Fruit fly (Drosophila melanogaster) whole organism: ENCODE measurements around the gene Muc4B.

ENCODE experiments used
- CG8478 ChIP-seq: fragments of >200 bp; optimal IDR thresholded peaks from 2 replicates; lab custom pipeline; 2018; ENCODE audit warnings: inconsistent platforms
- Dll ChIP-seq: fragments of >200 bp; optimal IDR thresholded peaks from 2 replicates; lab custom pipeline; 2017
- EcR ChIP-seq, 2 experiments: fragments of >200 bp; optimal IDR thresholded peaks; 2 replicates each; lab custom pipeline; 2017; ENCODE audit warnings: missing biosample characterization in 2 of 2, missing genetic modification characterization in 2 of 2, missing genetic modification reagents in 2 of 2
- pan ChIP-seq: fragments of >200 bp; optimal IDR thresholded peaks from 2 replicates; lab custom pipeline; 2017
- psq ChIP-seq: fragments of >200 bp; optimal IDR thresholded peaks from 2 replicates; lab custom pipeline; 2017
- usp ChIP-seq: fragments of >200 bp; optimal IDR thresholded peaks from 2 replicates; lab custom pipeline; 2017; ENCODE audit warnings: missing biosample characterization, missing genetic modification characterization, mixed read lengths

Muc4B gene

DNA sequence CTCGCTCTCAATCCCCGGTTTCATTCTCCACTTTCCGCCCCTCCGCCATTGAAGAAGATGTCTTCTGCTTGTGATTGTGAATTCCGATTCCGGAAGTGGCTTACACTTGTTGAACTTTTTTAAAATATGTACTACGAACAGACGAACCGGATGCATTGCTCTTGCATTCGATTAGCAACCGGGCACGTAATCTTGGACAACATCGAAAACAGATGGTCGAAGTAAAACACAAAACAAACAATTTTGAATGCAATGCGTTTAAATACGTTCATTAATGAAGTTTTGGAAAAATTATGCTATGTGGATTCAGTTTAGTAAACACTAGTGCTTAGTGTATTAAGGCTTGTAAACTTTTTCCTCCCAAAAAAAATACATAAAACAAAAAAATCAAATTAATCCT is at the start of gene Muc4B:
TSS of gene Muc4B (minus strand) at position 101 of the 400 bp plus-strand sequence.
- TF ChIP-seq Dll (lab: Kevin White, UChicago) (no peak), EcR (GFP tag; optimal IDR thresholded peaks at IDR 0.05; lab: Kevin White, UChicago) (no peak), CG8478 (lab: Kevin White, UChicago) (no peak), usp (GFP tag; lab: Kevin White, UChicago) (no peak), pan (lab: Kevin White, UChicago) (no peak), psq (no peak)

dm6 chrX:4293418-4293817 is 47.5 kb upstream of the Muc4B start:
- TF ChIP-seq Dll (lab: Kevin White, UChicago): no peak

DNA sequence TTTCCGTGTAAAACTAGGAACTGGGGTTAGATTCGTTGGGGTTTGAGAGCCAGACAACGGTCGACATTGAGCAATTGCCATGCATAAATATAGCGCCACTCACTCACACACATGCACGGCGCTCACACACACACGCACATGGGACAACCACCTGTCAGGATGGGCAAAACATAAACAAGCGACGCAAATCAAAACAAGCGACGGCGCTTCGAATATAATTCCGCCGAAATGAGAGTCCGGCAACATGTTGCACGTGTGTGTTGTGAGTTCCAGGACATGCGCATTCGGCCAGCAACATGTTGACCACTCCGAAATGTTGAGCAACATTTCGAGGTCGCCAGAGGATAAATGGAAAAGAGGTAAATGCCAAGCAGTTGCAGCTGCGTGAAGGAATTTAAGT is 34.8 kb upstream of the Muc4B start:
- TF ChIP-seq EcR (GFP tag; optimal IDR thresholded peaks at IDR 0.05; lab: Kevin White, UChicago) (no peak), usp (GFP tag; lab: Kevin White, UChicago) (no peak), Dll (lab: Kevin White, UChicago) (no peak), psq (no peak), CG8478 (lab: Kevin White, UChicago) (no peak), pan (lab: Kevin White, UChicago) (no peak)

DNA sequence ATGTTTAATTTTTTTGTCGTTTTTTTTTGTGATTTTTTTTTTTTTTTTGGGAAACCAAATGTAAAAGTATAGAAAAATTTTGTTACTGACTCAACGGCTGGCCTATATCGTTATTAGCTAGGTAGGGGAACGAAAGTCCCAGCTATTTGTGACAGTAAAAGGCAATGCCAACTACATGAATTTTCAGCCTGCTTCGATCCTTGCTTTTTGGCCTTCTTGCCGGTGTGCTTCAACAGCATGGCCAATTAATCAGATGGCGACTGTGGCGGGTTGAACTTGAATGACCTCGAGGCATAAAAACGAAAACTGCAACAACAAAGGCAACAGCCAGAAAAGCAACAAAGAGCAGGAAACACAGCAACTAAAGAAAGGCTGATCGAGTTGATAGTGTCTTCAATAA is 31.9 kb upstream of the Muc4B start, which contains the start of gene CG15578:
TSS of gene CG15578 (minus strand) at position 101 of the 400 bp plus-strand sequence.
- TF ChIP-seq EcR (GFP tag; optimal IDR thresholded peaks at IDR 0.05; lab: Kevin White, UChicago) (no peak), usp (GFP tag; lab: Kevin White, UChicago) (no peak), pan (lab: Kevin White, UChicago) (no peak), Dll (lab: Kevin White, UChicago) (no peak), psq (no peak)

dm6 chrX:4276900-4277299 is 31.0 kb upstream of the Muc4B start, which contains the start of gene CG15577:
Gene CG15577, minus strand, starts transcription at chrX:4277000.
- no peak for TF ChIP-seq CG8478 (lab: Kevin White, UChicago)
- TF ChIP-seq psq: no peak
- TF ChIP-seq Dll (lab: Kevin White, UChicago): no peak
- no peak for TF ChIP-seq pan (lab: Kevin White, UChicago)
- no peak for TF ChIP-seq usp (GFP tag; lab: Kevin White, UChicago)
- TF ChIP-seq EcR (GFP tag; optimal IDR thresholded peaks at IDR 0.05; lab: Kevin White, UChicago): no peak

DNA sequence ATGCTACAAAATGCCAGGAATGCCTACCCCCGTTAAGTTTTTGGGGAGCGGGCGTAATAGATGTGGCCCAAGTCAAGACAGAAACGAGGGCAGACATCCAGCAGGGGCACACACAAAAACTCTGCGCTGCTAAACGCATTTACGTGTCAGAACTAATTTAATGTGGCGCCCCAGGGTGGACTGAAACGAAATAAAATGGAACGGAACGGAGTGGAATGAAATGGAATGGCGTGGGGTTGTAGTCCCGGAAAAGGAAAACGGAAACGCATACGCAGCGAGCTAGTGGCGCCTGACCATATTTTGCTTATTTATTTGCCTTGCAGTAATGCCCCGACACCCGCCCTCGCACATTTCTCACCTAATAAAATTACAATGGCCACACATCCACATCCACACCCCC is 27.6 kb upstream of the Muc4B start:
- no peak for TF ChIP-seq usp (GFP tag; lab: Kevin White, UChicago)
- TF ChIP-seq psq: no peak
- no peak for TF ChIP-seq EcR (GFP tag; optimal IDR thresholded peaks at IDR 0.05; lab: Kevin White, UChicago)
- no peak for TF ChIP-seq CG8478 (lab: Kevin White, UChicago)
- TF ChIP-seq pan (lab: Kevin White, UChicago): no peak
- TF ChIP-seq Dll (lab: Kevin White, UChicago): no peak

DNA sequence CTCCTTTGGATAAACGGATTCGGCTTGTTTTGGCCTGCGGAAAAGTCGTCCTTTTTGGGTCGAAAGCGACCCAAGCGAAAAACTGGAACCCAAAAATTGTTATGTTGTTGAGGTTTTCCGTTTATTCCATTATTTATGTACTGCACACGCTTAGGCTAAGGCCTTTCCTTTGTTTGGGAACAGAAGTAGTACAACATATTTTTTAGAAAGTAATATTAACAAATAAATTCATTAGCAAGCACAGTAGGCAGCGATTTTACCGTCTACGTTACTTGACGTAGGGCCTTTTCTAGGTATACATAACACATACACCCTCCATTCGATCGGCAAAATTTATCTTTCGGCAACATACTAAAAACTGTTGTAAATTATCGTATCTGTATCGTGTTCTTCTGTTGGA is 22.5 kb upstream of the Muc4B start, which contains the start of gene CG15572:
TSS of gene CG15572 (plus strand) at position 301 of the 400 bp plus-strand sequence.
- TF ChIP-seq psq (no peak), usp (GFP tag; lab: Kevin White, UChicago) (no peak), Dll (lab: Kevin White, UChicago) (no peak), pan (lab: Kevin White, UChicago) (no peak), EcR (GFP tag; optimal IDR thresholded peaks at IDR 0.05; lab: Kevin White, UChicago) (no peak), CG8478 (lab: Kevin White, UChicago) (no peak)

DNA sequence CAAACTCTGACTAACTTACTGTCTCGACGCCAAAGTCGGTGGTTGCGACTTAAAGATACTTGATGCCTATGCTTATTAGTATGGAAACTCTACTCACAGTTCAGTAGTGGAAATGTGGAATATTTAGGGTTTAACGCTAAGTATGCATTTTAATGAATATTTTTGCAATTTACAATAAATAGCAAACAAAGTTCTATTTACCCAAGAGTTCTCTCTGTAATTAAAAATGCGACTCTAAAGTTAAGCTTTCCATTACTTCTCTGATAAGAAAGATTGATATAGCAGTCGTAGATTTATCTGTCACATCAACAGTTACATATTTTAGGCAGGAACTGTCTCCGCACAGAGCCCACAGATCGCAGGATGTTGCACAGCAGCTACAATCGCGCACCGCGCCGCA is 19.9 kb upstream of the Muc4B start, which contains the start of gene CG12691:
TSS of gene CG12691 (plus strand) at position 301 of the 400 bp plus-strand sequence.
- TF ChIP-seq psq (no peak), pan (lab: Kevin White, UChicago) (no peak), Dll (lab: Kevin White, UChicago) (no peak), CG8478 (lab: Kevin White, UChicago) (no peak), EcR (GFP tag; optimal IDR thresholded peaks at IDR 0.05; lab: Kevin White, UChicago) (no peak), usp (GFP tag; lab: Kevin White, UChicago) (no peak)

DNA sequence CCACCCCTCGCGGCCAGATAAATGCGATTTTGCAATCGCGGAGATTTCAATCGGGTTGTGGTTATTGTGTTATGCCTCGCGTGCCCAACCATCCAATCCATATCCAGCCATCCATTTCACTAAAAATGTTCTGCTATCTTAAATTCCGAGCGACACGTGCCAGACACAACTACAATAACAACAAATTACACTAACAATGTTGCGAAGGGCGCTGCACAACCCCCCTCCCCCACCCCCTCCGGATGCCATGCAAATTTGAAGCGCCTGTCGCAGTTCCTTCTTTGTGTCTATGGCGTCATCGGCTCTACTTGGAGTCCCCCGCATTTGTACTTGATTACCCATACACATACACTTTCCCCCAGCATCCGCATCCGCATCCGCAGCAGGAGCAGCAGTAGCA is 19.4 kb upstream of the Muc4B start:
- no peak for TF ChIP-seq EcR (GFP tag; optimal IDR thresholded peaks at IDR 0.05; lab: Kevin White, UChicago)
- TF ChIP-seq psq: no peak
- TF ChIP-seq pan (lab: Kevin White, UChicago): no peak

dm6 chrX:4264319-4264718 is 18.4 kb upstream of the Muc4B start:
- TF ChIP-seq usp (GFP tag; lab: Kevin White, UChicago) (no peak), pan (lab: Kevin White, UChicago) (no peak), CG8478 (lab: Kevin White, UChicago) (no peak), EcR (GFP tag; optimal IDR thresholded peaks at IDR 0.05; lab: Kevin White, UChicago) (no peak), Dll (lab: Kevin White, UChicago) (no peak)

dm6 chrX:4262661-4263060 is 16.7 kb upstream of the Muc4B start:
- TF ChIP-seq usp (GFP tag; lab: Kevin White, UChicago) (no peak), psq (no peak), pan (lab: Kevin White, UChicago) (no peak), EcR (GFP tag; optimal IDR thresholded peaks at IDR 0.05; lab: Kevin White, UChicago) (no peak), Dll (lab: Kevin White, UChicago) (no peak), CG8478 (lab: Kevin White, UChicago) (no peak)

DNA sequence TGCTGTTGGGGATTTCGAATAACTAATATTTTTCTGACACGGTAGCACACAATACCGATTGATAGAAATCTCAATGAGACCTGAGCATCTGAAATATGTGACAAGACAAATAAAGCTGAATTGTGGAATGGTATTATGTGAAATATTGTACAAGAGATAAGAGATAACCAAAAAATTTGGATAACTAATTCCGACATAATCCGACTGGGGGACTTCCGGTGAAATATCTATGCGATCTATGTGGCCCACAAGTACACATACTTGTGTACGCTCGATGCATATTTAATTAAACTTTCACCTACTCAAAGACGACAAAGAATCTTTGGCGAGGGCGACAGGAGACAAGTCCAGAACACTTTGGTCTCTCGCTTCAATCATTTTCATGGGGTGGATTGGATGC is 6.8 kb upstream of the Muc4B start, which contains the start of gene CG15576:
TSS of gene CG15576 (minus strand) at position 101 of the 400 bp plus-strand sequence.
- TF ChIP-seq pan (lab: Kevin White, UChicago): no peak
- TF ChIP-seq EcR (GFP tag; optimal IDR thresholded peaks at IDR 0.05; lab: Kevin White, UChicago): no peak
- TF ChIP-seq usp (GFP tag; lab: Kevin White, UChicago): no peak
- TF ChIP-seq CG8478 (lab: Kevin White, UChicago): no peak
- no peak for TF ChIP-seq Dll (lab: Kevin White, UChicago)
- TF ChIP-seq psq: no peak
